Worm (Caenorhabditis elegans) whole organism, L1 larva: Measurements from ENCODE around the gene egl-27.

ENCODE experiments used
- ceh-82 ChIP-seq, 3 experiments: fragments of 150-350 bp in 1 of 3; sonication (generic microtip) in 2 of 3; optimal IDR thresholded peaks; 2 replicates each; lab custom pipeline; 2014 to 2017; ENCODE audit warnings: missing biosample characterization in 3 of 3, missing genetic modification characterization in 3 of 3
- dpl-1 ChIP-seq, 3 experiments: fragments of 150-350 bp in 2 of 3; sonication (generic microtip) in 1 of 3; optimal IDR thresholded peaks; 2 replicates each; lab custom pipeline; 2014 to 2017; ENCODE audit warnings: missing biosample characterization in 3 of 3, missing genetic modification characterization in 3 of 3, missing genetic modification reagents in 3 of 3
- nhr-28 ChIP-seq: fragments of 150-350 bp; optimal IDR thresholded peaks from 2 replicates; lab custom pipeline; 2014; ENCODE audit warnings: missing biosample characterization, missing genetic modification characterization
- rnt-1 ChIP-seq: sonication (generic microtip); optimal IDR thresholded peaks from 2 replicates; lab custom pipeline; 2016; ENCODE audit warnings: mild to moderate bottlenecking, missing genetic modification characterization, moderate library complexity, missing compliant biosample characterization
- snpc-4 ChIP-seq: fragments of 150-350 bp; optimal IDR thresholded peaks from 2 replicates; lab custom pipeline; 2014; ENCODE audit warnings: missing biosample characterization, missing genetic modification characterization

- TF ChIP-seq rnt-1 (peak; percentile 71), dpl-1 (GFP tag; optimal IDR thresholded peaks at IDR 0.05; lab: Kevin White, UChicago) (no peak), ceh-82 (tag; optimal IDR thresholded peaks at IDR 0.05; lab: Kevin White, UChicago) (no peak), snpc-4 (tag; lab: Kevin White, UChicago) (no peak), nhr-28 (tag; lab: Kevin White, UChicago) (no peak)
Observed at ce11 chrII:6823233-6823632, 11.6 kb upstream of the egl-27 start.
